Fruit fly (Drosophila melanogaster): ENCODE results near the gene CG18476.

CG18476 gene

DNA sequence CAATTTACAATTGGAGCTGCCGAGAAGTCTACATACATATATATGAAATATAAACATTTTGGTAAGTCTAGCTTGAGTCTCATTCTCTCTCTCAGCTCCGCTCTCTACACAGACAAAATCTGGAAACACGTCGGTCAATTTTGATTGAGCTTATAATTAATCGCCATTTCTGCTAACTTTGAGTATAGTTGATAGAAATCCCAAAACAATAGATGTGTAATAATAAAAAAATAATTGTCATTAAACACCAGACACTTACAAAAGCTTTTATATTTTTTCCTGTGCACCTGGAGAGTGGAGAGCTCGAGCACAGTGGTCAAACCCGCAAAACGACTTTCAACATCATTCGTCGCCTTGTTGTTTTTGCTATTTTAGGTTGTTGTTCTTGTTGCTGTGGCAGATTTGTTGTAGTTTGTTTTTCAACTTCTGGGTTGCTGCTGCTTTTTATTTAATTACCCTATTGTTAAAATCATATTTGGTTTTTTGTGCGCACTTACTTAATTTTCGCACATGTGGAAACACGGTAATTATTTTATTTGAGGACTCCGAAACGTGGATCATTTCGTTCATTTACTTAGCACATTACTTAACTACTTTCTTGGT is 21.2 kb downstream of the CG18476 start (continued):
- peak; percentile 95 for TF ChIP-seq CG11504 (tag; optimal IDR thresholded peaks at IDR 0.05)
- peak; percentile 92 for TF ChIP-seq CG12104 (GFP tag; optimal IDR thresholded peaks at IDR 0.05)
- TF ChIP-seq CG2120 (GFP tag; optimal IDR thresholded peaks at IDR 0.05), result peak; percentile 98
- TF ChIP-seq Pdp1 (GFP tag; optimal IDR thresholded peaks at IDR 0.05), result peak; percentile 95 to 97
- TF ChIP-seq lola (GFP tag; optimal IDR thresholded peaks at IDR 0.05), result peak in 1 of 3 experiments; percentile 92
- TF ChIP-seq Nf-YC (tag; optimal IDR thresholded peaks at IDR 0.05), result peak; percentile 73
- TF ChIP-seq Side (GFP tag; optimal IDR thresholded peaks at IDR 0.05), result peak; percentile 93
- TF ChIP-seq Xrp1 (GFP tag; IDR thresholded peaks at IDR 0.05), result peak; percentile 97
- peak; percentile 97 for TF ChIP-seq CG8924 (tag; optimal IDR thresholded peaks at IDR 0.05)
- peak; percentile 96 for TF ChIP-seq tap (tag; optimal IDR thresholded peaks at IDR 0.05)
- TF ChIP-seq Hmr (GFP tag; optimal IDR thresholded peaks at IDR 0.05), result peak; percentile 97
- TF ChIP-seq CG6854 (GFP tag; optimal IDR thresholded peaks at IDR 0.05), result peak; percentile 91
- TF ChIP-seq pan (optimal IDR thresholded peaks at IDR 0.05), result no peak
- peak in 1 of 2 experiments; percentile 98 for TF ChIP-seq pan (GFP tag; optimal IDR thresholded peaks at IDR 0.05 in 1 of 2, IDR thresholded peaks at IDR 0.05 in 1 of 2)
- TF ChIP-seq amos (GFP tag; IDR thresholded peaks at IDR 0.05; ENCODE audit: partially characterized antibody), result no peak
- peak; percentile 95 for TF ChIP-seq ttk (GFP tag; IDR thresholded peaks at IDR 0.05)
- peak; percentile 96 for TF ChIP-seq vfl (GFP tag; optimal IDR thresholded peaks at IDR 0.05)
- peak; percentile 92 for TF ChIP-seq Sox100B (GFP tag; optimal IDR thresholded peaks at IDR 0.05)
- peak; percentile 96 for TF ChIP-seq CG10147 (GFP tag; optimal IDR thresholded peaks at IDR 0.05)
- peak; percentile 90 for TF ChIP-seq CG2875 (GFP tag; optimal IDR thresholded peaks at IDR 0.05)
- peak; percentile 95 for TF ChIP-seq CG10209 (GFP tag; optimal IDR thresholded peaks at IDR 0.05)
- TF ChIP-seq CG3407 (GFP tag; optimal IDR thresholded peaks at IDR 0.05), result peak; percentile 94
- TF ChIP-seq CG12744 (GFP tag; optimal IDR thresholded peaks at IDR 0.05), result peak; percentile 96
- peak; percentile 82 for TF ChIP-seq CG5180 (GFP tag; optimal IDR thresholded peaks at IDR 0.05)
- TF ChIP-seq Dip2 (GFP tag; IDR thresholded peaks at IDR 0.05), result peak; percentile 62; the same call in 1 of the 2 replicates
- peak; percentile 88 for TF ChIP-seq CG13894 (tag; optimal IDR thresholded peaks at IDR 0.05)
- peak; percentile 87 for TF ChIP-seq CG4617 (GFP tag; optimal IDR thresholded peaks at IDR 0.05; ENCODE audit: borderline replicate concordance)
- peak; percentile 88 for TF ChIP-seq peb (GFP tag; IDR thresholded peaks at IDR 0.05)
- peak; percentile 98 for TF ChIP-seq NFAT (GFP tag; IDR thresholded peaks at IDR 0.05)
- peak; percentile 68 for TF ChIP-seq TFAM (GFP tag; optimal IDR thresholded peaks at IDR 0.05)
- TF ChIP-seq pfk (GFP tag; optimal IDR thresholded peaks at IDR 0.05), result no peak
- peak; percentile 91 for TF ChIP-seq her (GFP tag; optimal IDR thresholded peaks at IDR 0.05)
- peak; percentile 92 for TF ChIP-seq D19A (tag; optimal IDR thresholded peaks at IDR 0.05)
- peak; percentile 94 for TF ChIP-seq CG17385 (GFP tag; optimal IDR thresholded peaks at IDR 0.05)
- TF ChIP-seq CG14014 (GFP tag; IDR thresholded peaks at IDR 0.05), result peak; percentile 97
- TF ChIP-seq D19B (GFP tag; optimal IDR thresholded peaks at IDR 0.05), result peak; percentile 89
- TF ChIP-seq ken (GFP tag; IDR thresholded peaks at IDR 0.05), result peak; percentile 95
- peak; percentile 93 for TF ChIP-seq jumu (GFP tag; optimal IDR thresholded peaks at IDR 0.05)
- no peak for TF ChIP-seq CG6791 (GFP tag; IDR thresholded peaks at IDR 0.05; ENCODE audit: partially characterized antibody)
- TF ChIP-seq CG18476 (GFP tag; optimal IDR thresholded peaks at IDR 0.05), result peak; percentile 94
- TF ChIP-seq mirr (GFP tag; optimal IDR thresholded peaks at IDR 0.05), result peak; percentile 65
- TF ChIP-seq esg (GFP tag; conservative IDR thresholded peaks at IDR 0.05), result peak; percentile 96
- peak; percentile 92 for TF ChIP-seq nau (GFP tag; optimal IDR thresholded peaks at IDR 0.05)
- TF ChIP-seq CG31441 (GFP tag; IDR thresholded peaks at IDR 0.05), result peak; percentile 93
- peak; percentile 97 for TF ChIP-seq rib (GFP tag; IDR thresholded peaks at IDR 0.05)
- TF ChIP-seq CG15073 (GFP tag; optimal IDR thresholded peaks at IDR 0.05), result peak; percentile 71
- peak; percentile 92 for TF ChIP-seq CG3838 (GFP tag; optimal IDR thresholded peaks at IDR 0.05)
- TF ChIP-seq B-H2 (GFP tag; optimal IDR thresholded peaks at IDR 0.05), result peak; percentile 71
- no peak for TF ChIP-seq mld (GFP tag; IDR thresholded peaks at IDR 0.05; ENCODE audit: partially characterized antibody)
